Worm (Caenorhabditis elegans): Measurements from ENCODE around the gene F56D6.19.
"Not testable (repeated sequence)": the region's sequence is repeated elsewhere in the genome, so short reads cannot be mapped to it uniquely, and the experiment has no call there.

ce11 chrIV:3911848-3912247 is 2.7 kb upstream of the F56D6.19 start, which contains the start of gene F56D6.18:
- TF ChIP-seq klf-2 (GFP tag; conservative IDR thresholded peaks at IDR 0.05); med-1 (GFP tag; optimal IDR thresholded peaks at IDR 0.05; ENCODE audit: insufficient read depth); ref-1 (GFP tag; conservative IDR thresholded peaks at IDR 0.05); flt-1 (GFP tag; IDR thresholded peaks at IDR 0.05); T22C8.4 (GFP tag; IDR thresholded peaks at IDR 0.05): not testable (repeated sequence)

Data from whole organism, midembryonic.